Worm (Caenorhabditis elegans) whole organism, L4 larva: ENCODE results near the gene T04C12.1.

Experiments used
- ZK337.2 ChIP-seq: fragments of 200-800 bp; sonication (Bioruptor generic); IDR thresholded peaks from 2 replicates; pipeline ENCODE4 v1.3.6; 2022; ENCODE audit warnings: missing genetic modification reagents, missing genetic modification characterization, missing compliant biosample characterization
- ama-1 ChIP-seq: fragments of 150-350 bp; optimal IDR thresholded peaks from 2 replicates; lab custom pipeline; 2014; ENCODE audit warnings: inconsistent platforms, mixed read lengths
- hif-1 ChIP-seq, 2 experiments: sonication (generic microtip); optimal IDR thresholded peaks; 2 replicates each; lab custom pipeline; 2016 to 2017; ENCODE audit warnings: missing compliant biosample characterization in 2 of 2, missing genetic modification characterization in 2 of 2, missing genetic modification reagents in 2 of 2, missing genotype in 2 of 2, mild to moderate bottlenecking in 1 of 2
- lin-15B ChIP-seq: fragments of 150-350 bp; sonication (generic microtip); optimal IDR thresholded peaks from 3 replicates; lab custom pipeline; 2014; ENCODE audit warnings: missing biosample characterization, missing genetic modification characterization
- lsy-2 ChIP-seq, 2 experiments: fragments of 150-350 bp in 1 of 2; sonication (generic microtip) in 1 of 2; optimal IDR thresholded peaks; 2 replicates each; lab custom pipeline; 2014 to 2017; ENCODE audit warnings: missing biosample characterization in 2 of 2, missing genetic modification characterization in 2 of 2
- mdl-1 ChIP-seq, 2 experiments: fragments of 150-350 bp in 1 of 2; sonication (generic microtip) in 1 of 2; optimal IDR thresholded peaks; 2 replicates each; lab custom pipeline; 2014 to 2017; ENCODE audit warnings: missing biosample characterization in 2 of 2, missing genetic modification characterization in 2 of 2
- nhr-11 ChIP-seq: fragments of 150-350 bp; optimal IDR thresholded peaks from 2 replicates; lab custom pipeline; 2014; ENCODE audit warnings: missing biosample characterization, missing genetic modification characterization
- nhr-237 ChIP-seq: sonication (generic microtip); optimal IDR thresholded peaks from 2 replicates; lab custom pipeline; 2017; ENCODE audit warnings: missing biosample characterization, missing genetic modification characterization
- nhr-77 ChIP-seq: fragments of 150-350 bp; optimal IDR thresholded peaks from 2 replicates; lab custom pipeline; 2014; ENCODE audit warnings: missing biosample characterization, missing genetic modification characterization
- pha-4 ChIP-seq, 2 experiments: fragments of 150-350 bp in 1 of 2; fragments of 200-800 bp in 1 of 2; sonication (Bioruptor generic) in 1 of 2; IDR thresholded peaks in 1 of 2; optimal IDR thresholded peaks in 1 of 2; 2 replicates each; pipeline versions ENCODE4 v1.3.6 to Lab custom; 2014 to 2022; ENCODE audit warnings: missing genetic modification characterization in 2 of 2, missing genetic modification reagents in 2 of 2, missing biosample characterization in 1 of 2, missing compliant biosample characterization in 1 of 2

ce11 chrV:11042538-11042937, 16.5 kb downstream of the T04C12.1 start, which contains the start of gene C45B11.2:
- TF ChIP-seq mdl-1 (tag; optimal IDR thresholded peaks at IDR 0.05; lab: Kevin White, UChicago) (no peak), nhr-11 (no peak), pha-4 (GFP tag; IDR thresholded peaks at IDR 0.05; lab: Robert Waterston, UW) (no peak), pha-4 (tag; optimal IDR thresholded peaks at IDR 0.05; lab: Kevin White, UChicago) (no peak), hif-1 (tag; optimal IDR thresholded peaks at IDR 0.05; lab: Kevin White, UChicago) (no peak), lsy-2 (tag; optimal IDR thresholded peaks at IDR 0.05; lab: Kevin White, UChicago) (no peak), nhr-77 (tag; lab: Kevin White, UChicago) (no peak), nhr-237 (tag; lab: Kevin White, UChicago) (no peak), ama-1 (lab: Kevin White, UChicago) (no peak), lin-15B (tag; lab: Kevin White, UChicago) (no peak), ZK337.2 (no peak)
